Worm (Caenorhabditis elegans): Measurements from ENCODE around the gene T11B7.2.

ce11 chrIV:8845922-8846321 lies 1.6 kb upstream of the T11B7.2 start:
- TF ChIP-seq tbx-2 (tag; optimal IDR thresholded peaks at IDR 0.05) = no peak
- no peak for TF ChIP-seq elt-3 (tag; optimal IDR thresholded peaks at IDR 0.05)
- TF ChIP-seq ceh-82 (tag; optimal IDR thresholded peaks at IDR 0.05) = no peak
- TF ChIP-seq ama-1 (optimal IDR thresholded peaks at IDR 0.05) = no peak
- no peak for TF ChIP-seq lin-39 (tag; optimal IDR thresholded peaks at IDR 0.05)
- TF ChIP-seq snpc-4 (tag; optimal IDR thresholded peaks at IDR 0.05) = no peak
- no peak for TF ChIP-seq mdl-1 (tag; optimal IDR thresholded peaks at IDR 0.05)

All from whole organism, L1 larva.